Worm (Caenorhabditis elegans) whole organism, L3 larva: Measurements from ENCODE around the gene rga-3.

Experiments
- R02D3.7 ChIP-seq: fragments of 150-350 bp; optimal IDR thresholded peaks from 2 replicates; lab custom pipeline; 2014; ENCODE audit warnings: missing biosample characterization, missing genetic modification characterization
- ZK546.5 ChIP-seq: sonication (generic microtip); optimal IDR thresholded peaks from 2 replicates; lab custom pipeline; 2017; ENCODE audit warnings: missing biosample characterization, missing genetic modification characterization
- aly-2 ChIP-seq: fragments of 150-350 bp; optimal IDR thresholded peaks from 2 replicates; lab custom pipeline; 2014; ENCODE audit warnings: missing biosample characterization, missing genetic modification characterization
- ama-1 ChIP-seq: fragments of 150-350 bp; optimal IDR thresholded peaks from 2 replicates; lab custom pipeline; 2018
- ceh-16 ChIP-seq: sonication (generic microtip); optimal IDR thresholded peaks from 2 replicates; lab custom pipeline; 2017; ENCODE audit warnings: missing biosample characterization, missing genetic modification characterization
- ceh-28 ChIP-seq: fragments of 150-350 bp; optimal IDR thresholded peaks from 2 replicates; lab custom pipeline; 2014; ENCODE audit warnings: missing biosample characterization, missing genetic modification reagents, missing genetic modification characterization
- ceh-82 ChIP-seq: fragments of 150-350 bp; optimal IDR thresholded peaks from 2 replicates; lab custom pipeline; 2014; ENCODE audit warnings: missing biosample characterization, missing genetic modification characterization
- ceh-9 ChIP-seq: sonication (generic microtip); optimal IDR thresholded peaks from 2 replicates; lab custom pipeline; 2018; ENCODE audit warnings: missing biosample characterization, missing genetic modification characterization
- daf-12 ChIP-seq: fragments of 150-350 bp; optimal IDR thresholded peaks from 2 replicates; lab custom pipeline; 2014; ENCODE audit warnings: missing biosample characterization, missing genetic modification reagents, missing genetic modification characterization
- egl-27 ChIP-seq: sonication (generic microtip); optimal IDR thresholded peaks from 4 replicates; lab custom pipeline; 2017; ENCODE audit warnings: missing biosample characterization, missing genetic modification reagents, missing genetic modification characterization
- egl-5 ChIP-seq: fragments of 150-350 bp; optimal IDR thresholded peaks from 2 replicates; lab custom pipeline; 2017; ENCODE audit warnings: missing biosample characterization, missing genetic modification reagents, missing genetic modification characterization, inconsistent platforms
- elt-1 ChIP-seq: fragments of 150-350 bp; optimal IDR thresholded peaks from 2 replicates; lab custom pipeline; 2014; ENCODE audit warnings: missing biosample characterization, missing genetic modification characterization
- elt-2 ChIP-seq: sonication (generic microtip); optimal IDR thresholded peaks from 2 replicates; lab custom pipeline; 2016; ENCODE audit warnings: missing genetic modification reagents, mild to moderate bottlenecking, missing genetic modification characterization, missing compliant biosample characterization
- elt-3 ChIP-seq, 3 experiments: fragments of 150-350 bp in 1 of 3; sonication (generic microtip) in 2 of 3; optimal IDR thresholded peaks; 2 replicates in 2 of 3; 4 replicates in 1 of 3; lab custom pipeline; 2014 to 2017; ENCODE audit warnings: missing biosample characterization in 3 of 3, missing genetic modification characterization in 3 of 3
- eor-1 ChIP-seq, 2 experiments: fragments of 150-350 bp; optimal IDR thresholded peaks; 2 replicates each; lab custom pipeline; 2014 to 2018; ENCODE audit warnings: missing biosample characterization in 2 of 2, missing genetic modification characterization in 2 of 2
- fkh-10 ChIP-seq: sonication (generic microtip); optimal IDR thresholded peaks from 2 replicates; lab custom pipeline; 2017; ENCODE audit warnings: missing biosample characterization, missing genetic modification reagents, missing genetic modification characterization
- fkh-2 ChIP-seq: fragments of 150-350 bp; optimal IDR thresholded peaks from 2 replicates; lab custom pipeline; 2014; ENCODE audit warnings: missing biosample characterization, missing genetic modification reagents, missing genetic modification characterization
- fos-1 ChIP-seq: fragments of 150-350 bp; optimal IDR thresholded peaks from 2 replicates; lab custom pipeline; 2014; ENCODE audit warnings: missing biosample characterization, missing genetic modification characterization
- hmg-11 ChIP-seq: sonication (generic microtip); optimal IDR thresholded peaks from 2 replicates; lab custom pipeline; 2016; ENCODE audit warnings: missing genetic modification characterization, missing compliant biosample characterization
- jun-1 ChIP-seq: fragments of 150-350 bp; optimal IDR thresholded peaks from 2 replicates; lab custom pipeline; 2014; ENCODE audit warnings: missing biosample characterization, missing genetic modification reagents, missing genetic modification characterization
- lin-15B ChIP-seq: fragments of 150-350 bp; optimal IDR thresholded peaks from 2 replicates; lab custom pipeline; 2014; ENCODE audit warnings: missing biosample characterization, missing genetic modification characterization
- lin-39 ChIP-seq: fragments of 150-350 bp; optimal IDR thresholded peaks from 2 replicates; lab custom pipeline; 2018; ENCODE audit warnings: missing biosample characterization, missing genetic modification reagents, missing genetic modification characterization
- lsy-12 ChIP-seq: sonication (generic microtip); optimal IDR thresholded peaks from 2 replicates; lab custom pipeline; 2016; ENCODE audit warnings: mild to moderate bottlenecking, missing genetic modification characterization, missing compliant biosample characterization
- mdl-1 ChIP-seq: fragments of 150-350 bp; optimal IDR thresholded peaks from 2 replicates; lab custom pipeline; 2014; ENCODE audit warnings: missing biosample characterization, missing genetic modification characterization
- mml-1 ChIP-seq: fragments of 150-350 bp; sonication (generic microtip); optimal IDR thresholded peaks from 3 replicates; lab custom pipeline; 2014; ENCODE audit warnings: missing biosample characterization, missing genetic modification characterization
- nfya-1 ChIP-seq: sonication (generic microtip); optimal IDR thresholded peaks from 2 replicates; lab custom pipeline; 2017; ENCODE audit warnings: missing genetic modification characterization, mild to moderate bottlenecking, missing compliant biosample characterization, antibody characterized with exemption, moderate library complexity; ENCODE audit not compliant: insufficient read depth
- nhr-11 ChIP-seq: fragments of 150-350 bp; optimal IDR thresholded peaks from 2 replicates; lab custom pipeline; 2014; ENCODE audit warnings: missing biosample characterization, missing genetic modification characterization
- nhr-12 ChIP-seq: fragments of 150-350 bp; optimal IDR thresholded peaks from 2 replicates; lab custom pipeline; 2014; ENCODE audit warnings: missing biosample characterization, missing genetic modification characterization
- nhr-23 ChIP-seq: fragments of 150-350 bp; optimal IDR thresholded peaks from 2 replicates; lab custom pipeline; 2014; ENCODE audit warnings: missing biosample characterization, missing genetic modification reagents, missing genetic modification characterization
- nhr-237 ChIP-seq: fragments of 150-350 bp; optimal IDR thresholded peaks from 2 replicates; lab custom pipeline; 2014; ENCODE audit warnings: missing biosample characterization, missing genetic modification characterization
- nhr-25 ChIP-seq: sonication (generic microtip); optimal IDR thresholded peaks from 2 replicates; lab custom pipeline; 2017; ENCODE audit warnings: missing biosample characterization, missing genetic modification characterization
- nhr-28 ChIP-seq: fragments of 150-350 bp; optimal IDR thresholded peaks from 2 replicates; lab custom pipeline; 2014; ENCODE audit warnings: missing biosample characterization, missing genetic modification characterization
- nhr-43 ChIP-seq: sonication (generic microtip); optimal IDR thresholded peaks from 2 replicates; lab custom pipeline; 2016; ENCODE audit warnings: mild to moderate bottlenecking, missing genetic modification characterization, missing compliant biosample characterization; ENCODE audit not compliant: poor library complexity, severe bottlenecking
- nhr-67 ChIP-seq: fragments of 150-350 bp; optimal IDR thresholded peaks from 2 replicates; lab custom pipeline; 2014; ENCODE audit warnings: missing biosample characterization, missing genetic modification characterization
- nhr-76 ChIP-seq: fragments of 150-350 bp; sonication (generic microtip); optimal IDR thresholded peaks from 5 replicates; lab custom pipeline; 2014; ENCODE audit warnings: missing biosample characterization, missing genetic modification characterization
- nhr-77 ChIP-seq: fragments of 150-350 bp; optimal IDR thresholded peaks from 2 replicates; lab custom pipeline; 2014; ENCODE audit warnings: missing biosample characterization, missing genetic modification characterization
- pha-4 ChIP-seq: fragments of 150-350 bp; optimal IDR thresholded peaks from 2 replicates; lab custom pipeline; 2014; ENCODE audit warnings: missing biosample characterization, missing genetic modification reagents, missing genetic modification characterization
- pqm-1 ChIP-seq: fragments of 150-350 bp; optimal IDR thresholded peaks from 2 replicates; lab custom pipeline; 2017; ENCODE audit warnings: missing biosample characterization, missing genetic modification characterization, inconsistent platforms
- sea-2 ChIP-seq: fragments of 150-350 bp; sonication (generic microtip); optimal IDR thresholded peaks from 4 replicates; lab custom pipeline; 2014; ENCODE audit warnings: missing biosample characterization, missing genetic modification reagents, missing genetic modification characterization
- skn-1 ChIP-seq: fragments of 150-350 bp; optimal IDR thresholded peaks from 2 replicates; lab custom pipeline; 2014; ENCODE audit warnings: missing biosample characterization, missing genetic modification characterization
- snpc-4 ChIP-seq: fragments of 150-350 bp; optimal IDR thresholded peaks from 2 replicates; lab custom pipeline; 2014; ENCODE audit warnings: missing biosample characterization, missing genetic modification characterization
- tbx-2 ChIP-seq: sonication (generic microtip); optimal IDR thresholded peaks from 2 replicates; lab custom pipeline; 2016; ENCODE audit warnings: mild to moderate bottlenecking, missing genetic modification characterization, missing compliant biosample characterization
- unc-39 ChIP-seq: sonication (generic microtip); optimal IDR thresholded peaks from 4 replicates; lab custom pipeline; 2017; ENCODE audit warnings: missing biosample characterization, missing genetic modification characterization
- unc-62 ChIP-seq: fragments of 150-350 bp; sonication (generic microtip); optimal IDR thresholded peaks from 4 replicates; lab custom pipeline; 2014; ENCODE audit warnings: missing biosample characterization, missing genetic modification reagents, missing genetic modification characterization
- zag-1 ChIP-seq: fragments of 150-350 bp; optimal IDR thresholded peaks from 2 replicates; lab custom pipeline; 2014; ENCODE audit warnings: missing biosample characterization, missing genetic modification characterization
- ztf-11 ChIP-seq: fragments of 150-350 bp; optimal IDR thresholded peaks from 2 replicates; lab custom pipeline; 2014; ENCODE audit warnings: missing biosample characterization, missing genetic modification characterization
- ztf-4 ChIP-seq: fragments of 150-350 bp; optimal IDR thresholded peaks from 2 replicates; lab custom pipeline; 2014; ENCODE audit warnings: missing biosample characterization, missing genetic modification characterization

The rga-3 gene

ce11 chrV:5758780-5759179 lies 41.1 kb downstream of the rga-3 start, which contains the start of gene C53A3.4:
Gene C53A3.4, minus strand, starts transcription at chrV:5758880.
- no peak for TF ChIP-seq elt-2 (tag; lab: Kevin White, UChicago)
- no peak for TF ChIP-seq mdl-1 (tag; lab: Kevin White, UChicago)

ce11 chrV:5760132-5760531 lies 42.4 kb downstream of the rga-3 start, which contains the start of gene C53A3.1:
Gene C53A3.1, minus strand, starts transcription at chrV:5760232.
- no peak for TF ChIP-seq nhr-77 (tag; lab: Kevin White, UChicago)
- no peak for TF ChIP-seq nfya-1 (tag; lab: Kevin White, UChicago)
- no peak for TF ChIP-seq nhr-25 (tag; lab: Kevin White, UChicago)
- no peak for TF ChIP-seq aly-2 (tag; lab: Kevin White, UChicago)
- TF ChIP-seq ama-1 (lab: Kevin White, UChicago), result no peak
- TF ChIP-seq hmg-11 (tag; lab: Kevin White, UChicago), result no peak
- TF ChIP-seq pqm-1 (tag; lab: Kevin White, UChicago), result no peak
- no peak for TF ChIP-seq jun-1
- no peak for TF ChIP-seq ceh-16 (tag; lab: Kevin White, UChicago)

ce11 chrV:5763787-5764186 lies 46.1 kb downstream of the rga-3 start, which contains the start of gene pgph-3:
Gene pgph-3, minus strand, starts transcription at chrV:5763846.
- TF ChIP-seq unc-39 (no peak), ceh-82 (tag; lab: Kevin White, UChicago) (no peak), nfya-1 (tag; lab: Kevin White, UChicago) (peak; percentile 68), elt-3 (tag; optimal IDR thresholded peaks at IDR 0.05; lab: Kevin White, UChicago) (peak in 1 of 3 experiments; percentile 72), mml-1 (tag; lab: Kevin White, UChicago) (no peak), pqm-1 (tag; lab: Kevin White, UChicago) (peak; percentile 93), egl-27 (tag; lab: Kevin White, UChicago) (peak; percentile 62), egl-5 (tag; lab: Kevin White, UChicago) (peak; percentile 40), R02D3.7 (tag; lab: Kevin White, UChicago) (no peak), ceh-28 (peak; percentile 46), ZK546.5 (tag; lab: Kevin White, UChicago) (no peak), lin-39 (tag; lab: Kevin White, UChicago) (no peak), fos-1 (no peak), hmg-11 (tag; lab: Kevin White, UChicago) (no peak), elt-2 (tag; lab: Kevin White, UChicago) (peak; percentile 89), mdl-1 (tag; lab: Kevin White, UChicago) (peak; percentile 81), fkh-10 (GFP tag; lab: Kevin White, UChicago) (no peak), pha-4 (peak; percentile 68), jun-1 (peak; percentile 73), daf-12 (tag; lab: Kevin White, UChicago) (no peak), nhr-76 (tag; lab: Kevin White, UChicago) (peak; percentile 54), unc-62 (GFP tag; lab: Kevin White, UChicago) (no peak), nhr-11 (tag; lab: Kevin White, UChicago) (no peak), zag-1 (tag; lab: Kevin White, UChicago) (no peak), skn-1 (no peak), nhr-12 (no peak), lin-15B (tag; lab: Kevin White, UChicago) (no peak), ama-1 (lab: Kevin White, UChicago) (no peak), ceh-16 (tag; lab: Kevin White, UChicago) (no peak), nhr-237 (tag; lab: Kevin White, UChicago) (no peak), aly-2 (tag; lab: Kevin White, UChicago) (no peak), nhr-28 (no peak), lsy-12 (peak; percentile 29), nhr-67 (tag; lab: Kevin White, UChicago) (no peak), snpc-4 (tag; lab: Kevin White, UChicago) (no peak), elt-1 (tag; lab: Kevin White, UChicago) (peak; percentile 46), ceh-9 (tag; lab: Kevin White, UChicago) (no peak), nhr-25 (tag; lab: Kevin White, UChicago) (peak; percentile 92), sea-2 (GFP tag; lab: Kevin White, UChicago) (no peak), ztf-11 (tag; lab: Kevin White, UChicago) (no peak), eor-1 (tag; optimal IDR thresholded peaks at IDR 0.05; lab: Kevin White, UChicago) (no peak), ztf-4 (no peak), fkh-2 (tag; lab: Kevin White, UChicago) (no peak), nhr-23 (tag; lab: Kevin White, UChicago) (peak; percentile 93), tbx-2 (tag; lab: Kevin White, UChicago) (peak; percentile 31), nhr-43 (tag; lab: Kevin White, UChicago) (peak; percentile 70), nhr-77 (tag; lab: Kevin White, UChicago) (no peak)
- TF ChIP-seq, all 47 proteins: peak for 17
